Worm (Caenorhabditis elegans) whole organism, late embryonic: ENCODE measurements around the gene ztf-27.

Experiments used
- ceh-48 ChIP-seq: sonication (generic microtip); optimal IDR thresholded peaks from 2 replicates; lab custom pipeline; 2016; ENCODE audit warnings: missing genetic modification characterization, inconsistent platforms, missing compliant biosample characterization
- fkh-10 ChIP-seq: fragments of 150-350 bp; optimal IDR thresholded peaks from 2 replicates; lab custom pipeline; 2014; ENCODE audit warnings: missing biosample characterization, missing genetic modification reagents, missing genetic modification characterization
- nfya-1 ChIP-seq: sonication (generic microtip); optimal IDR thresholded peaks from 2 replicates; lab custom pipeline; 2017; ENCODE audit warnings: missing genetic modification characterization, mild to moderate bottlenecking, missing compliant biosample characterization, antibody characterized with exemption, moderate library complexity
- pax-1 ChIP-seq: fragments of 150-350 bp; optimal IDR thresholded peaks from 2 replicates; lab custom pipeline; 2014; ENCODE audit warnings: missing biosample characterization, missing genetic modification characterization
- rnt-1 ChIP-seq: sonication (generic microtip); optimal IDR thresholded peaks from 2 replicates; lab custom pipeline; 2016; ENCODE audit warnings: missing genetic modification characterization, missing compliant biosample characterization

DNA sequence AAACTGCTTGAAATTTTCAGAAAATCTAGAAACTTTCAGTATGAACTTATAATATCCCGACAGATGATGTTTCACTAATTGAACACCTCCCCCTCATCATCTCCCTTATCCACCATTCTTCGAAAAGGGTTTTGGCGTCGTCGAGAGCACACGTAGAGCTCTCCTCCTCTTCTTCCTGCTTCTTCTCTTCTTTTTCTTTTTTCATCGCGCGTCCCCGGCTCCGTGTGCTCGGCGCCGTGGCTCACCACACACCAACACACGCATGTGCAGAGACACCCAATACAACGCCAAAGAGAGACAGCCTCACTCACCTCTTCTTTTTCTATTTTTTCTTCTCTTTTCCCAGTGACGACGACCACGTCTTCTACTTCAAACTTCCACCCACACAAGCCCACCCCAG lies 5.6 kb upstream of the ztf-27 start:
- no peak for TF ChIP-seq ceh-48 (tag; lab: Kevin White, UChicago)
- TF ChIP-seq rnt-1 (tag; lab: Kevin White, UChicago): no peak
- TF ChIP-seq pax-1: no peak
- TF ChIP-seq fkh-10 (GFP tag; lab: Kevin White, UChicago): no peak
- TF ChIP-seq nfya-1 (tag; lab: Kevin White, UChicago): no peak
